Fruit fly (Drosophila melanogaster) whole organism, pupa: ENCODE data around the gene bab1.

Experiments used
- CG10348 ChIP-seq: fragments of 200-800 bp; sonication (Bioruptor generic); IDR thresholded peaks from 2 replicates; pipeline ENCODE4 v1.3.6; 2022; ENCODE audit warnings: missing biosample characterization, missing genetic modification characterization
- CG13204 ChIP-seq: fragments of 200-800 bp; sonication (Bioruptor generic); optimal IDR thresholded peaks from 2 replicates; lab custom pipeline; 2018; ENCODE audit warnings: missing biosample characterization, mild to moderate bottlenecking, missing genetic modification characterization, moderate library complexity
- CG14655 ChIP-seq: fragments of 200-800 bp; sonication (Bioruptor generic); optimal IDR thresholded peaks from 3 replicates; lab custom pipeline; 2017; ENCODE audit warnings: mild to moderate bottlenecking, missing biosample characterization, missing genetic modification reagents, missing genetic modification characterization
- CG15710 ChIP-seq: fragments of 200-800 bp; sonication (Bioruptor generic); optimal IDR thresholded peaks from 2 replicates; lab custom pipeline; 2018; ENCODE audit warnings: missing biosample characterization, mild to moderate bottlenecking, missing genetic modification characterization, moderate library complexity
- D1 ChIP-seq: fragments of 200-800 bp; sonication (Bioruptor generic); optimal IDR thresholded peaks from 2 replicates; lab custom pipeline; 2018; ENCODE audit warnings: missing biosample characterization, mild to moderate bottlenecking, missing genetic modification characterization, moderate library complexity
- EcR ChIP-seq: fragments of 200-800 bp; sonication (Bioruptor generic); optimal IDR thresholded peaks from 3 replicates; lab custom pipeline; 2019; ENCODE audit warnings: missing biosample characterization, missing genetic modification characterization, mild to moderate bottlenecking, moderate library complexity, missing genetic modification reagents
- Ets98B ChIP-seq: fragments of 200-800 bp; sonication (Bioruptor generic); IDR thresholded peaks from 2 replicates; pipeline ENCODE4 v1.3.6; 2022; ENCODE audit warnings: missing biosample characterization, missing genetic modification characterization
- Pif1B ChIP-seq: fragments of 200-800 bp; sonication (Bioruptor generic); optimal IDR thresholded peaks from 3 replicates; lab custom pipeline; 2016; ENCODE audit warnings: missing biosample characterization, missing genetic modification characterization
- Snoo ChIP-seq: fragments of 200-800 bp; sonication (Bioruptor generic); optimal IDR thresholded peaks from 3 replicates; lab custom pipeline; 2017; ENCODE audit warnings: missing biosample characterization, mild to moderate bottlenecking, missing genetic modification characterization, inconsistent platforms
- fd96Ca ChIP-seq: fragments of 200-800 bp; sonication (Bioruptor generic); IDR thresholded peaks from 3 replicates; pipeline ENCODE4 v1.3.6; 2022; ENCODE audit warnings: missing biosample characterization, missing genetic modification characterization
- rn ChIP-seq: fragments of 200-800 bp; sonication (Bioruptor generic); IDR thresholded peaks from 2 replicates; pipeline ENCODE4 v1.3.6; 2022; ENCODE audit warnings: missing biosample characterization, missing genetic modification characterization

dm6 chr3L:1041410-1041809 is 59.5 kb downstream of the bab1 start:
- TF ChIP-seq Snoo (tag; lab: Kevin White, UChicago) (no peak), rn (GFP tag; lab: Robert Waterston, UW) (no peak), D1 (tag; lab: Kevin White, UChicago) (no peak), CG15710 (tag; lab: Kevin White, UChicago) (no peak), CG14655 (GFP tag; lab: Kevin White, UChicago) (no peak), Ets98B (GFP tag; lab: Robert Waterston, UW) (no peak), Pif1B (GFP tag; lab: Kevin White, UChicago) (no peak), CG13204 (GFP tag; lab: Kevin White, UChicago) (no peak), CG10348 (no peak), EcR (no peak), fd96Ca (GFP tag; lab: Robert Waterston, UW) (no peak)
